Worm (Caenorhabditis elegans) whole organism, L4 larva: ENCODE measurements around the gene coq-3.

Source experiments
- Y5F2A.4 ChIP-seq: fragments of 200-800 bp; sonication (Bioruptor generic); optimal IDR thresholded peaks from 2 replicates; lab custom pipeline; 2018; ENCODE audit warnings: mild to moderate bottlenecking, missing genetic modification characterization, missing compliant biosample characterization
- arid-1 ChIP-seq: fragments of 200-800 bp; sonication (Bioruptor generic); conservative IDR thresholded peaks from 2 replicates; pipeline ENCODE4 v1.3.6; 2022; ENCODE audit warnings: missing genetic modification reagents, missing genetic modification characterization, missing compliant biosample characterization
- fos-1 ChIP-seq: fragments of 150-350 bp; optimal IDR thresholded peaks from 2 replicates; lab custom pipeline; 2014; ENCODE audit warnings: missing biosample characterization, missing genetic modification characterization
- gei-8 ChIP-seq: fragments of 200-800 bp; sonication (Bioruptor generic); optimal IDR thresholded peaks from 2 replicates; lab custom pipeline; 2018; ENCODE audit warnings: mild to moderate bottlenecking, missing genetic modification characterization, missing compliant biosample characterization
- nhr-76 ChIP-seq: fragments of 150-350 bp; optimal IDR thresholded peaks from 2 replicates; lab custom pipeline; 2014; ENCODE audit warnings: missing biosample characterization, missing genetic modification characterization
- unc-39 ChIP-seq: sonication (generic microtip); optimal IDR thresholded peaks from 2 replicates; lab custom pipeline; 2017; ENCODE audit warnings: missing biosample characterization, missing genetic modification characterization

DNA sequence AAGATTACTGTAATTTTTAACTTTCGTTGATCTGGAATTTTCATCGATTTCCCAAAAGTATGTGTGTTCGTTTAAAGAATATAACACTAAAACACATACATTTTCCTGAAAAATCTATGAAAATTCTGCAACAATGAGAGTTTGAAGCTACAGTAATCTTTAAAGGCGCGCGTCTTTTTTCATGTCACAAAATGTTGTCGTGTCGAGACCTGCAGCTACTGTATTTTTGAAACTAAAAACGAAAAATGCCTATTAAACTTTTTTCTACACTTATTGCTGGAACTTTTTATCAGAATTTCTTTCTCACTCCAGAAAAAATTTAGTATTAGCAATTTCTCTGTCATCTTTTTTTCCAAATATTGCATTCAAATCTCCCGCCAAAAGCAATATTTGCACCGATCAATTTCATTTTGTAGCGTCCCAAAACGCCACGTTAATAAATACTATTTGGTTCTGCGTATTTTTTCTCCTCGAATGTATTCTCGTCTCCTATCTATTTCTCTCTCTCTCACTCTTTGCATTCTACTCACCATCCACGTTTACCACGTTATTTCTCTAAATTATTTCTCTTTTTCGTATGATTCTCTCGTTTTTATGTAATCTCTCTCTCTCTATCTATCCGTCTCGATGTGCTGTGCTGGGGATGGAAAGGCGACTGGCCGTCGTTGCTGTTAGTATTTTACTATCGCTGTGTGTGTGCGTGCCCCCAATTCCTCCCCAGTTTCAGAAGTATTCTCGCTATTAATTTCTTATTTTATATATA is 9.6 kb downstream of the coq-3 start, which contains the start of gene melo-1:
- TF ChIP-seq arid-1 (GFP tag; lab: Robert Waterston, UW) (no peak), gei-8 (GFP tag; lab: Kevin White, UChicago) (no peak), unc-39 (tag; lab: Kevin White, UChicago) (no peak), Y5F2A.4 (GFP tag; lab: Kevin White, UChicago) (no peak), fos-1 (tag; lab: Kevin White, UChicago) (no peak), nhr-76 (no peak)
